Fruit fly (Drosophila melanogaster) whole organism, embryonic: ENCODE results near the gene smash.

ENCODE experiments used
- B-H2 ChIP-seq: fragments of 200-800 bp; sonication (Bioruptor generic); optimal IDR thresholded peaks from 2 replicates; lab custom pipeline; 2018; ENCODE audit warnings: missing biosample characterization, mild to moderate bottlenecking, missing genetic modification characterization
- Bdp1 ChIP-seq: fragments of 200-800 bp; sonication (Bioruptor generic); optimal IDR thresholded peaks from 3 replicates; lab custom pipeline; 2016; ENCODE audit warnings: missing biosample characterization, missing genetic modification characterization
- CG10431 ChIP-seq: fragments of 200-800 bp; sonication (Bioruptor generic); optimal IDR thresholded peaks from 3 replicates; lab custom pipeline; 2018; ENCODE audit warnings: missing biosample characterization, mild to moderate bottlenecking, missing genetic modification characterization
- CG11247 ChIP-seq: fragments of 200-800 bp; sonication (Bioruptor generic); IDR thresholded peaks from 2 replicates; pipeline ENCODE4 v1.3.6; 2022; ENCODE audit warnings: missing biosample characterization, missing genetic modification characterization
- CG11456 ChIP-seq: fragments of 200-800 bp; sonication (Bioruptor generic); IDR thresholded peaks from 3 replicates; pipeline ENCODE4 v1.3.6; 2022; ENCODE audit warnings: missing biosample characterization, missing genetic modification characterization
- CG12299 ChIP-seq: fragments of 200-800 bp; sonication (Bioruptor generic); optimal IDR thresholded peaks from 2 replicates; lab custom pipeline; 2018; ENCODE audit warnings: missing biosample characterization, mild to moderate bottlenecking, missing genetic modification characterization
- CG12391 ChIP-seq: fragments of 200-800 bp; sonication (Bioruptor generic); optimal IDR thresholded peaks from 3 replicates; lab custom pipeline; 2018; ENCODE audit warnings: missing biosample characterization, mild to moderate bottlenecking, missing genetic modification characterization, moderate library complexity
- CG12769 ChIP-seq: fragments of 200-800 bp; sonication (Bioruptor generic); optimal IDR thresholded peaks from 2 replicates; lab custom pipeline; 2019; ENCODE audit warnings: missing biosample characterization, mild to moderate bottlenecking, missing genetic modification characterization, moderate library complexity
- CG13296 ChIP-seq: fragments of 200-800 bp; sonication (Bioruptor generic); optimal IDR thresholded peaks from 3 replicates; lab custom pipeline; 2018; ENCODE audit warnings: missing biosample characterization, mild to moderate bottlenecking, missing genetic modification characterization
- CG13894 ChIP-seq: fragments of 200-800 bp; sonication (Bioruptor generic); optimal IDR thresholded peaks from 3 replicates; lab custom pipeline; 2018; ENCODE audit warnings: missing biosample characterization, mild to moderate bottlenecking, missing genetic modification characterization, moderate library complexity
- CG14014 ChIP-seq: fragments of 200-800 bp; sonication (Bioruptor generic); IDR thresholded peaks from 2 replicates; pipeline ENCODE4 v1.3.6; 2022; ENCODE audit warnings: missing biosample characterization, missing genetic modification characterization
- CG15514 ChIP-seq: fragments of 200-800 bp; sonication (Bioruptor generic); optimal IDR thresholded peaks from 3 replicates; lab custom pipeline; 2017; ENCODE audit warnings: missing biosample characterization, missing genetic modification characterization, mild to moderate bottlenecking, moderate library complexity, missing genetic modification reagents
- CG1602 ChIP-seq: fragments of 200-800 bp; sonication (Bioruptor generic); optimal IDR thresholded peaks from 3 replicates; lab custom pipeline; 2016; ENCODE audit warnings: missing biosample characterization, missing genetic modification characterization
- CG16813 ChIP-seq: fragments of 200-800 bp; sonication (Bioruptor generic); IDR thresholded peaks from 3 replicates; pipeline ENCODE4 v1.3.6; 2022; ENCODE audit warnings: missing biosample characterization, missing genetic modification characterization; ENCODE audit not compliant: partially characterized antibody
- CG17802 ChIP-seq: fragments of 200-800 bp; sonication (Bioruptor generic); optimal IDR thresholded peaks from 2 replicates; lab custom pipeline; 2018; ENCODE audit warnings: missing biosample characterization, mild to moderate bottlenecking, missing genetic modification characterization, moderate library complexity
- CG34224 ChIP-seq: fragments of 200-800 bp; sonication (Bioruptor generic); IDR thresholded peaks from 3 replicates; pipeline ENCODE4 v1.3.6; 2022; ENCODE audit warnings: missing biosample characterization, missing genetic modification characterization; ENCODE audit not compliant: partially characterized antibody
- CG4730 ChIP-seq: fragments of 200-800 bp; sonication (Bioruptor generic); IDR thresholded peaks from 2 replicates; pipeline ENCODE4 v1.3.6; 2022; ENCODE audit warnings: missing biosample characterization, missing genetic modification characterization
- CG6254 ChIP-seq: fragments of 200-800 bp; sonication (Bioruptor generic); optimal IDR thresholded peaks from 3 replicates; lab custom pipeline; 2017; ENCODE audit warnings: mild to moderate bottlenecking, missing biosample characterization, missing genetic modification reagents, missing genetic modification characterization
- CG7556 ChIP-seq: fragments of 200-800 bp; sonication (Bioruptor generic); optimal IDR thresholded peaks from 2 replicates; lab custom pipeline; 2017; ENCODE audit warnings: missing biosample characterization, mild to moderate bottlenecking, missing genetic modification characterization
- CG7786 ChIP-seq: fragments of 200-800 bp; sonication (Bioruptor generic); optimal IDR thresholded peaks from 2 replicates; lab custom pipeline; 2016; ENCODE audit warnings: missing biosample characterization, missing genetic modification characterization
- CG8089 ChIP-seq: fragments of 200-800 bp; sonication (Bioruptor generic); optimal IDR thresholded peaks from 3 replicates; lab custom pipeline; 2016; ENCODE audit warnings: missing biosample characterization, missing genetic modification characterization
- CG9727 ChIP-seq: fragments of 200-800 bp; sonication (Bioruptor generic); optimal IDR thresholded peaks from 3 replicates; lab custom pipeline; 2017; ENCODE audit warnings: missing biosample characterization, mild to moderate bottlenecking, missing genetic modification characterization
- Dek ChIP-seq: fragments of 200-800 bp; sonication (Bioruptor generic); optimal IDR thresholded peaks from 3 replicates; lab custom pipeline; 2019; ENCODE audit warnings: missing biosample characterization, mild to moderate bottlenecking, missing genetic modification characterization, moderate library complexity
- Dip3 ChIP-seq: fragments of 200-800 bp; sonication (Bioruptor generic); optimal IDR thresholded peaks from 3 replicates; lab custom pipeline; 2016; ENCODE audit warnings: missing biosample characterization, missing genetic modification characterization
- Doc3 ChIP-seq: fragments of 200-800 bp; sonication (Bioruptor generic); IDR thresholded peaks from 3 replicates; pipeline ENCODE4 v1.3.6; 2022; ENCODE audit warnings: missing biosample characterization, missing genetic modification characterization; ENCODE audit not compliant: partially characterized antibody
- Hmr ChIP-seq: fragments of 200-800 bp; sonication (Bioruptor generic); optimal IDR thresholded peaks from 3 replicates; lab custom pipeline; 2017; ENCODE audit warnings: mild to moderate bottlenecking, missing biosample characterization, missing genetic modification reagents, missing genetic modification characterization
- Hr51 ChIP-seq, 2 experiments: fragments of 200-800 bp; sonication (Bioruptor generic); optimal IDR thresholded peaks; 2 replicates in 1 of 2; 3 replicates in 1 of 2; lab custom pipeline; 2016 to 2018; ENCODE audit warnings: missing biosample characterization in 2 of 2, missing genetic modification characterization in 2 of 2, mild to moderate bottlenecking in 1 of 2, moderate library complexity in 1 of 2
- MESR4 ChIP-seq: fragments of 200-800 bp; sonication (Bioruptor generic); optimal IDR thresholded peaks from 2 replicates; lab custom pipeline; 2018; ENCODE audit warnings: missing biosample characterization, mild to moderate bottlenecking, missing genetic modification characterization, moderate library complexity
- MTF-1 ChIP-seq: fragments of 200-800 bp; sonication (Bioruptor generic); optimal IDR thresholded peaks from 2 replicates; lab custom pipeline; 2018; ENCODE audit warnings: missing biosample characterization, mild to moderate bottlenecking, missing genetic modification characterization, borderline replicate concordance
- Max ChIP-seq: fragments of 200-800 bp; sonication (Bioruptor generic); optimal IDR thresholded peaks from 2 replicates; lab custom pipeline; 2016; ENCODE audit warnings: missing biosample characterization, mild to moderate bottlenecking, missing genetic modification characterization
- Myb ChIP-seq: fragments of 200-800 bp; sonication (Bioruptor generic); optimal IDR thresholded peaks from 2 replicates; lab custom pipeline; 2016; ENCODE audit warnings: missing biosample characterization, missing genetic modification characterization
- Nf-YB ChIP-seq: fragments of 200-800 bp; sonication (Bioruptor generic); optimal IDR thresholded peaks from 3 replicates; lab custom pipeline; 2019; ENCODE audit warnings: missing biosample characterization, mild to moderate bottlenecking, missing genetic modification characterization, moderate library complexity
- Ravus ChIP-seq: fragments of 200-800 bp; sonication (Bioruptor generic); IDR thresholded peaks from 2 replicates; pipeline ENCODE4 v1.3.6; 2022; ENCODE audit warnings: missing biosample characterization, missing genetic modification characterization
- Rfx ChIP-seq: fragments of 200-800 bp; sonication (Bioruptor generic); IDR thresholded peaks from 2 replicates; pipeline ENCODE4 v1.3.6; 2022; ENCODE audit warnings: missing biosample characterization, missing genetic modification characterization
- Six4 ChIP-seq: fragments of 200-800 bp; sonication (Bioruptor generic); optimal IDR thresholded peaks from 2 replicates; lab custom pipeline; 2016; ENCODE audit warnings: missing biosample characterization, missing genetic modification characterization
- Trl ChIP-seq, 3 experiments: fragments of >200 bp in 2 of 3; fragments of 200-800 bp in 1 of 3; sonication (Bioruptor generic) in 1 of 3; optimal IDR thresholded peaks; 2 replicates in 1 of 3; 3 replicates in 2 of 3; lab custom pipeline; 2016 to 2017; ENCODE audit warnings: missing biosample characterization in 1 of 3, missing genetic modification characterization in 1 of 3
- Vsx1 ChIP-seq: fragments of 200-800 bp; sonication (Bioruptor generic); optimal IDR thresholded peaks from 2 replicates; lab custom pipeline; 2017; ENCODE audit warnings: missing biosample characterization, mild to moderate bottlenecking, missing genetic modification characterization, missing genetic modification reagents
- YL-1 ChIP-seq: fragments of 200-800 bp; sonication (Bioruptor generic); optimal IDR thresholded peaks from 3 replicates; lab custom pipeline; 2017; ENCODE audit warnings: missing biosample characterization, mild to moderate bottlenecking, missing genetic modification characterization
- ci ChIP-seq: fragments of 200-800 bp; sonication (Bioruptor generic); IDR thresholded peaks from 3 replicates; pipeline ENCODE4 v1.3.6; 2022; ENCODE audit warnings: missing biosample characterization, missing genetic modification characterization
- ftz-f1 ChIP-seq: fragments of 200-800 bp; sonication (Bioruptor generic); optimal IDR thresholded peaks from 2 replicates; lab custom pipeline; 2016; ENCODE audit warnings: missing biosample characterization, missing genetic modification characterization
- kay ChIP-seq: fragments of 200-800 bp; sonication (Bioruptor generic); optimal IDR thresholded peaks from 2 replicates; lab custom pipeline; 2016; ENCODE audit warnings: missing biosample characterization, missing genetic modification characterization
- kni ChIP-seq: fragments of 200-800 bp; sonication (Bioruptor generic); optimal IDR thresholded peaks from 3 replicates; lab custom pipeline; 2017; ENCODE audit warnings: mild to moderate bottlenecking, missing biosample characterization, missing genetic modification reagents, missing genetic modification characterization
- lola ChIP-seq, 3 experiments: fragments of >200 bp in 2 of 3; fragments of 200-800 bp in 1 of 3; sonication (Bioruptor generic) in 1 of 3; optimal IDR thresholded peaks; 2 replicates each; lab custom pipeline; 2017 to 2019; ENCODE audit warnings: missing biosample characterization in 3 of 3, missing genetic modification characterization in 3 of 3, mild to moderate bottlenecking in 1 of 3, moderate library complexity in 1 of 3
- nom ChIP-seq: fragments of 200-800 bp; sonication (Bioruptor generic); optimal IDR thresholded peaks from 2 replicates; lab custom pipeline; 2017; ENCODE audit warnings: missing biosample characterization, missing genetic modification characterization, mild to moderate bottlenecking, moderate library complexity, missing genetic modification reagents
- oc ChIP-seq: fragments of 200-800 bp; sonication (Bioruptor generic); optimal IDR thresholded peaks from 2 replicates; lab custom pipeline; 2018; ENCODE audit warnings: missing biosample characterization, mild to moderate bottlenecking, missing genetic modification characterization, moderate library complexity
- onecut ChIP-seq: fragments of 200-800 bp; sonication (Bioruptor generic); IDR thresholded peaks from 2 replicates; pipeline ENCODE4 v1.3.6; 2022; ENCODE audit warnings: missing biosample characterization, missing genetic modification characterization
- sqz ChIP-seq: fragments of 200-800 bp; sonication (Bioruptor generic); optimal IDR thresholded peaks from 3 replicates; lab custom pipeline; 2018; ENCODE audit warnings: missing biosample characterization, mild to moderate bottlenecking, missing genetic modification characterization
- ttk ChIP-seq: fragments of 200-800 bp; sonication (Bioruptor generic); IDR thresholded peaks from 2 replicates; pipeline ENCODE4 v2.1.2; 2022; ENCODE audit warnings: missing biosample characterization, missing genetic modification characterization
- twi ChIP-seq: fragments of 200-800 bp; optimal IDR thresholded peaks from 2 replicates; lab custom pipeline; 2019; ENCODE audit warnings: missing biosample characterization, mild to moderate bottlenecking, missing genetic modification characterization, moderate library complexity

The smash gene

dm6 chr3R:4659934-4660353 is 565 bp downstream of the smash start (continued):
- TF ChIP-seq twi (tag; lab: Kevin White, UChicago) (peak; percentile 39), CG34224 (no peak), CG16813 (GFP tag; lab: Robert Waterston, UW) (no peak), CG7556 (GFP tag; lab: Kevin White, UChicago) (no peak), nom (GFP tag; lab: Kevin White, UChicago) (no peak), CG13296 (GFP tag; lab: Kevin White, UChicago) (peak; percentile 5), kay (GFP tag; lab: Kevin White, UChicago) (no peak), CG11456 (GFP tag; lab: Robert Waterston, UW) (no peak), B-H2 (GFP tag; lab: Kevin White, UChicago) (peak; percentile 16), CG12391 (tag; lab: Kevin White, UChicago) (no peak), Dip3 (no peak), ftz-f1 (GFP tag; lab: Kevin White, UChicago) (no peak), ci (GFP tag; lab: Robert Waterston, UW) (peak; percentile 9; the same call in 1 of the 3 replicates), Hmr (no peak), lola (GFP tag; optimal IDR thresholded peaks at IDR 0.05; lab: Kevin White, UChicago) (no peak), CG4730 (no peak), Myb (GFP tag; lab: Kevin White, UChicago) (no peak), CG17802 (tag; lab: Kevin White, UChicago) (no peak), CG15514 (GFP tag; lab: Kevin White, UChicago) (no peak), Nf-YB (GFP tag; lab: Kevin White, UChicago) (no peak), CG10431 (peak; percentile 23), CG12299 (peak; percentile 39), Trl (optimal IDR thresholded peaks at IDR 0.05; lab: Kevin White, UChicago) (no peak), Trl (GFP tag; optimal IDR thresholded peaks at IDR 0.05; lab: Kevin White, UChicago) (peak; percentile 17), kni (peak; percentile 94), Vsx1 (GFP tag; lab: Kevin White, UChicago) (no peak), CG1602 (GFP tag; lab: Kevin White, UChicago) (no peak), CG13894 (tag; lab: Kevin White, UChicago) (no peak), MESR4 (GFP tag; lab: Kevin White, UChicago) (no peak), Six4 (GFP tag; lab: Kevin White, UChicago) (no peak), CG7786 (GFP tag; lab: Kevin White, UChicago) (no peak), Bdp1 (GFP tag; lab: Kevin White, UChicago) (no peak), MTF-1 (GFP tag; lab: Kevin White, UChicago) (peak; percentile 45), oc (tag; lab: Kevin White, UChicago) (no peak), Rfx (GFP tag; lab: Robert Waterston, UW) (peak; percentile 54), onecut (GFP tag; lab: Robert Waterston, UW) (peak; percentile 67), Doc3 (GFP tag; lab: Robert Waterston, UW) (no peak), CG9727 (no peak), Dek (tag; lab: Kevin White, UChicago) (no peak), ttk (no peak), CG8089 (GFP tag; lab: Kevin White, UChicago) (no peak), Ravus (GFP tag; lab: Robert Waterston, UW) (no peak), Max (GFP tag; lab: Kevin White, UChicago) (no peak), CG6254 (GFP tag; lab: Kevin White, UChicago) (no peak), Hr51 (GFP tag; optimal IDR thresholded peaks at IDR 0.05; lab: Kevin White, UChicago) (no peak), sqz (GFP tag; lab: Kevin White, UChicago) (no peak), YL-1 (no peak), CG12769 (tag; lab: Kevin White, UChicago) (peak; percentile 72), CG14014 (GFP tag; lab: Robert Waterston, UW) (0 out of 2 replicates have a peak, but pooled peaks have one; percentile 18), CG11247 (GFP tag; lab: Robert Waterston, UW) (peak; percentile 26; the same call in 1 of the 2 replicates)
